Worm (Caenorhabditis elegans) whole organism, L2 larva: ENCODE results near the gene C02E7.10.

Source experiments
- R02D3.7 ChIP-seq: fragments of 150-350 bp; optimal IDR thresholded peaks from 2 replicates; lab custom pipeline; 2014; ENCODE audit warnings: missing biosample characterization, missing genetic modification characterization
- ZK546.5 ChIP-seq: sonication (generic microtip); optimal IDR thresholded peaks from 2 replicates; lab custom pipeline; 2017; ENCODE audit warnings: missing biosample characterization, missing genetic modification characterization
- ama-1 ChIP-seq: fragments of 150-350 bp; optimal IDR thresholded peaks from 2 replicates; lab custom pipeline; 2018; ENCODE audit warnings: inconsistent platforms
- ceh-82 ChIP-seq: fragments of 150-350 bp; optimal IDR thresholded peaks from 2 replicates; lab custom pipeline; 2014; ENCODE audit warnings: missing biosample characterization, missing genetic modification characterization
- nhr-12 ChIP-seq: fragments of 150-350 bp; optimal IDR thresholded peaks from 2 replicates; lab custom pipeline; 2014; ENCODE audit warnings: missing biosample characterization, missing genetic modification characterization
- nhr-21 ChIP-seq: fragments of 150-350 bp; optimal IDR thresholded peaks from 2 replicates; lab custom pipeline; 2014; ENCODE audit warnings: missing biosample characterization, missing genetic modification characterization
- nhr-237 ChIP-seq: fragments of 150-350 bp; optimal IDR thresholded peaks from 2 replicates; lab custom pipeline; 2014; ENCODE audit warnings: missing biosample characterization, missing genetic modification characterization
- nhr-6 ChIP-seq: fragments of 150-350 bp; optimal IDR thresholded peaks from 2 replicates; lab custom pipeline; 2014; ENCODE audit warnings: missing biosample characterization, missing genetic modification characterization
- nhr-77 ChIP-seq: fragments of 150-350 bp; optimal IDR thresholded peaks from 2 replicates; lab custom pipeline; 2014; ENCODE audit warnings: missing biosample characterization, missing genetic modification characterization
- unc-62 ChIP-seq: fragments of 150-350 bp; optimal IDR thresholded peaks from 2 replicates; lab custom pipeline; 2014; ENCODE audit warnings: missing biosample characterization, missing genetic modification reagents, missing genetic modification characterization
- ztf-11 ChIP-seq: sonication (generic microtip); optimal IDR thresholded peaks from 2 replicates; lab custom pipeline; 2017; ENCODE audit warnings: missing biosample characterization, missing genetic modification characterization

ce11 chrV:4937337-4937736 lies 4.5 kb upstream of the C02E7.10 start:
- TF ChIP-seq nhr-21 (no peak), nhr-6 (no peak), ZK546.5 (tag; lab: Kevin White, UChicago) (no peak), ztf-11 (tag; lab: Kevin White, UChicago) (no peak), ceh-82 (tag; lab: Kevin White, UChicago) (no peak), ama-1 (no peak), R02D3.7 (tag; lab: Kevin White, UChicago) (no peak), unc-62 (GFP tag; lab: Kevin White, UChicago) (no peak), nhr-237 (no peak), nhr-12 (tag; lab: Kevin White, UChicago) (no peak), nhr-77 (tag; lab: Kevin White, UChicago) (no peak)
